Fruit fly (Drosophila melanogaster) whole organism, wandering third instar larva: ENCODE results near the gene mbt.
A peak's percentile ranks its signal among the peaks of the same experiment; 100 is the strongest.

Experiments used
- Abd-B ChIP-seq: fragments of >200 bp; optimal IDR thresholded peaks from 2 replicates; lab custom pipeline; 2017; ENCODE audit warnings: missing biosample characterization, missing genetic modification characterization
- CG32264 ChIP-seq: fragments of 200-800 bp; sonication (Bioruptor generic); optimal IDR thresholded peaks from 2 replicates; lab custom pipeline; 2016; ENCODE audit warnings: missing biosample characterization, missing genetic modification characterization
- CG9705 ChIP-seq: fragments of 200-800 bp; sonication (Bioruptor generic); optimal IDR thresholded peaks from 2 replicates; lab custom pipeline; 2018; ENCODE audit warnings: missing biosample characterization, mild to moderate bottlenecking, missing genetic modification characterization
- CrebA ChIP-seq: fragments of 200-800 bp; sonication (Bioruptor generic); optimal IDR thresholded peaks from 2 replicates; lab custom pipeline; 2016; ENCODE audit warnings: missing biosample characterization, mild to moderate bottlenecking, missing genetic modification characterization, borderline replicate concordance
- Dfd ChIP-seq: fragments of >200 bp; optimal IDR thresholded peaks from 2 replicates; lab custom pipeline; 2017; ENCODE audit warnings: missing biosample characterization, missing genetic modification characterization
- GATAd ChIP-seq: sonication (Bioruptor generic); optimal IDR thresholded peaks from 2 replicates; lab custom pipeline; 2016; ENCODE audit warnings: missing biosample characterization, missing genetic modification characterization
- HLH106 ChIP-seq: fragments of 200-800 bp; optimal IDR thresholded peaks from 3 replicates; lab custom pipeline; 2019; ENCODE audit warnings: missing biosample characterization, mild to moderate bottlenecking, missing genetic modification characterization, moderate library complexity
- Hnf4 ChIP-seq: fragments of 200-800 bp; sonication (Bioruptor generic); optimal IDR thresholded peaks from 2 replicates; lab custom pipeline; 2016; ENCODE audit warnings: missing biosample characterization, mild to moderate bottlenecking, missing genetic modification characterization
- Hr83 ChIP-seq: fragments of 200-300 bp; sonication (Bioruptor generic); optimal IDR thresholded peaks from 2 replicates; lab custom pipeline; 2016; ENCODE audit warnings: missing biosample characterization, mild to moderate bottlenecking, missing genetic modification characterization, moderate library complexity; ENCODE audit not compliant: poor library complexity, severe bottlenecking
- Jra ChIP-seq: sonication (Bioruptor generic); optimal IDR thresholded peaks from 2 replicates; lab custom pipeline; 2016; ENCODE audit warnings: missing biosample characterization, missing genetic modification characterization
- Mio ChIP-seq: sonication (Bioruptor generic); optimal IDR thresholded peaks from 2 replicates; lab custom pipeline; 2016; ENCODE audit warnings: missing biosample characterization, missing genetic modification characterization
- Myc ChIP-seq: fragments of >200 bp; optimal IDR thresholded peaks from 2 replicates; lab custom pipeline; 2017
- N ChIP-seq: fragments of >200 bp; optimal IDR thresholded peaks from 2 replicates; lab custom pipeline; 2018; ENCODE audit warnings: missing biosample characterization, missing external identifiers, missing genetic modification characterization
- OdsH ChIP-seq: fragments of 200-800 bp; sonication (Bioruptor generic); optimal IDR thresholded peaks from 2 replicates; lab custom pipeline; 2016; ENCODE audit warnings: missing biosample characterization, mild to moderate bottlenecking, missing genetic modification characterization
- Rel ChIP-seq, 2 experiments: fragments of 200-800 bp; sonication (Bioruptor generic) in 1 of 2; optimal IDR thresholded peaks; 2 replicates in 1 of 2; 3 replicates in 1 of 2; lab custom pipeline; 2016 to 2019; ENCODE audit warnings: mild to moderate bottlenecking in 2 of 2, missing biosample characterization in 2 of 2, missing genetic modification characterization in 2 of 2, moderate library complexity in 1 of 2
- Sp1 ChIP-seq: fragments of 200-800 bp; sonication (Bioruptor generic); optimal IDR thresholded peaks from 3 replicates; lab custom pipeline; 2019; ENCODE audit warnings: missing biosample characterization, mild to moderate bottlenecking, missing genetic modification characterization, moderate library complexity
- Vsx2 ChIP-seq: fragments of 200-300, 225-300 bp; sonication (Bioruptor generic); optimal IDR thresholded peaks from 2 replicates; lab custom pipeline; 2018; ENCODE audit warnings: missing biosample characterization, missing genetic modification characterization; ENCODE audit not compliant: partially characterized antibody
- br ChIP-seq: fragments of 200-800 bp; sonication (Bioruptor generic); optimal IDR thresholded peaks from 2 replicates; lab custom pipeline; 2016; ENCODE audit warnings: missing biosample characterization, missing genetic modification characterization
- brk ChIP-seq: fragments of 200-800 bp; sonication (Bioruptor generic); optimal IDR thresholded peaks from 2 replicates; lab custom pipeline; 2016; ENCODE audit warnings: missing biosample characterization, mild to moderate bottlenecking, missing genetic modification characterization
- dl ChIP-seq, 2 experiments: fragments of 175-275, 200-275 bp in 1 of 2; fragments of 200-275 bp in 1 of 2; sonication (Bioruptor generic); optimal IDR thresholded peaks; lab custom pipeline; 2018; ENCODE audit warnings: mild to moderate bottlenecking in 2 of 2, missing biosample characterization in 2 of 2, missing genetic modification characterization in 2 of 2, moderate library complexity in 2 of 2; ENCODE audit not compliant: partially characterized antibody in 2 of 2, insufficient read depth in 1 of 2
- dmrt93B ChIP-seq: fragments of 200-800 bp; sonication (Bioruptor generic); optimal IDR thresholded peaks from 2 replicates; lab custom pipeline; 2018; ENCODE audit warnings: missing biosample characterization, mild to moderate bottlenecking, missing genetic modification characterization
- dsf ChIP-seq: sonication (Bioruptor generic); optimal IDR thresholded peaks from 2 replicates; lab custom pipeline; 2016; ENCODE audit warnings: missing biosample characterization, missing genetic modification characterization, borderline replicate concordance
- foxo ChIP-seq, 2 experiments: fragments of 200-800 bp; sonication (Bioruptor generic); optimal IDR thresholded peaks; 2 replicates in 1 of 2; 3 replicates in 1 of 2; lab custom pipeline; 2016 to 2017; ENCODE audit warnings: missing biosample characterization in 2 of 2, missing genetic modification characterization in 2 of 2
- fru ChIP-seq: fragments of 200-800 bp; sonication (Bioruptor generic); optimal IDR thresholded peaks from 3 replicates; lab custom pipeline; 2016; ENCODE audit warnings: missing biosample characterization, mild to moderate bottlenecking, missing genetic modification characterization
- h ChIP-seq: fragments of 200-800 bp; sonication (Bioruptor generic); optimal IDR thresholded peaks from 3 replicates; lab custom pipeline; 2016; ENCODE audit warnings: missing biosample characterization, mild to moderate bottlenecking, missing genetic modification characterization
- lola ChIP-seq: fragments of >200 bp; optimal IDR thresholded peaks from 2 replicates; lab custom pipeline; 2017; ENCODE audit warnings: missing biosample characterization, missing genetic modification characterization
- psq ChIP-seq: fragments of 200-800 bp; sonication (Bioruptor generic); optimal IDR thresholded peaks from 3 replicates; lab custom pipeline; 2017; ENCODE audit warnings: missing biosample characterization, mild to moderate bottlenecking, missing genetic modification characterization, moderate library complexity
- rgr ChIP-seq: fragments of 200-800 bp; sonication (Bioruptor generic); optimal IDR thresholded peaks from 3 replicates; lab custom pipeline; 2016; ENCODE audit warnings: missing biosample characterization, mild to moderate bottlenecking, missing genetic modification characterization
- sage ChIP-seq: fragments of 200-800 bp; sonication (Bioruptor generic); optimal IDR thresholded peaks from 2 replicates; lab custom pipeline; 2016; ENCODE audit warnings: missing biosample characterization, mild to moderate bottlenecking, missing genetic modification characterization
- sv ChIP-seq: fragments of 200-800 bp; sonication (Bioruptor generic); optimal IDR thresholded peaks from 3 replicates; lab custom pipeline; 2016; ENCODE audit warnings: missing biosample characterization, missing genetic modification characterization
- tai ChIP-seq: sonication (Bioruptor generic); optimal IDR thresholded peaks from 2 replicates; lab custom pipeline; 2016; ENCODE audit warnings: missing biosample characterization, missing genetic modification characterization
- usp ChIP-seq: fragments of >200 bp; optimal IDR thresholded peaks from 2 replicates; lab custom pipeline; 2017; ENCODE audit warnings: missing biosample characterization, missing genetic modification characterization
- woc ChIP-seq: sonication (Bioruptor generic); optimal IDR thresholded peaks from 2 replicates; lab custom pipeline; 2016; ENCODE audit warnings: missing biosample characterization, mild to moderate bottlenecking, missing genetic modification characterization

mbt gene

DNA sequence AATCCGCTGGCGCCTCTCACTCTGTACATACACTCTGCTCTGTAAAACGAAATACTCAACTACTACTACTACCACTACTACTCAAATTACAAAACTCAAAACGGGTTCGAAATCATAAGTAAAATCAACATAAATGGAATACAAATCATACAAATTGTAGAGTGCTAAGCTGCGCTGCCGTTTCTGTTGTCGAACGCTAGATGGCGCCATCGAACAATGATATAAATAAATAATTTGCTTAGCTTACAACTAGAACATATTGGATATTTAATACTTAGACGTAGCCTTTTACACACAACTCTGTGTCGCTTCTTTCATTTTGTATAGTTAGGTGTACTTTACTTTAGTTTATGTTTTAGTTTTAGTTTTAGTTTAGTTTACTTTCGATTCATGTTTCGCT, 14.0 kb downstream of the mbt start:
- TF ChIP-seq Vsx2 (GFP tag; lab: Kevin White, UChicago) (no peak), Hr83 (no peak), usp (GFP tag; lab: Kevin White, UChicago) (no peak), Mio (GFP tag; lab: Kevin White, UChicago) (no peak), Hnf4 (no peak), CG32264 (GFP tag; lab: Kevin White, UChicago) (no peak), OdsH (no peak), Dfd (GFP tag; lab: Kevin White, UChicago) (no peak)

DNA sequence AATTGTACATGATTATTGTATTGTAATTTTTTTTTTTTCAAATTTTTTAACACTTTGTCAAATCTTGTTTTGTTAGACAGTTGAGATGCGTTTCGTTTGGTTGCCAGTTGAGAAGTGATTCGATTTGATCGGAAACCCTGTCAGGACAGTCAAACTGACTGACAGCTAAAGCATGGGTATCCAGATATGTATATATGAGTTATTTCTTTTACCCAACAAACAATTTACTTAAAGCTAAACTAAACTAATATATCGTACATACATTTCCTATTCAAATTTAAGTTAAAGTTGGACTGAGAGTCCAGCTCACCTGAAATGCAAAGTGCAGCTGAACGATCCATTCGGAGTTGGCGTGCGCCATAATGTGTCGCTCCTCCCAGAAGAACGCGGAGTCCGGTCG, 21.6 kb downstream of the mbt start, which contains the start of gene CG9777:
Gene CG9777, minus strand, starts transcription at position 101 of the 400 bp plus-strand sequence.
- no peak for TF ChIP-seq dsf (GFP tag; lab: Kevin White, UChicago)

DNA sequence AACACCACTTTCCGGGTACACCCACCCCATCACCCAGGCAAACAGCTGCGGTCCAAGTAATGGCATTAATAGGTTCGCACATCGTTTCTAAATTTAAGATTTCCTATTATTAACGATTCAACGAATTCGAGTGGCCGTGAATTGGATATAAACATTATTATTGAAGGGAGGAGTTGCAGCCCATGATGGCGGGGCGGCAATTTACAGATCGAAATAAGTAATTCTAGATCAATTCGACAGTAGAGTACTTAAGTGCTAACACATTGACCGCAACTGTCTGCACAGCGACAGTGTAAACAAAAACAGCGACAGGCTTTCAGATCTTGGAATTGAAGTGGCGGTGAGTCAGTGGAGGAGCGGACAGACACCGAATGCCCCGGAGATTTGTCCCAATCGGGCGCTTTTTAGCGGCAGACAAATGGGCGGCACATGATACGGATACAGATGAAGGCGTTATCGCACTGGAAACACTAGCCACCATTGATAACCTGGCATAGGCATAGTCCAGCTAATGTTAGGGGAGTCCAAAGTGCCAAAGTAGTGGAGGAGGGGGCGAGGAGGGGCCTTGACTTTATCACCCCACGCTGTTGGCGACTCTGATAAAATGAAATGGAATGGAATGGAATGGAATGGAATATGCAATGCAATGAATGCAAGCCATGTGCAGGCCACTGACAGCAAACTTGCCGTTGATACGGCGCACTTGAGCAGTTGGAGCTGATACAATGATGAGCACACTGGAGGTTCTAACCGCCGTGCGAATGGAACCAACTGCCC, 22.9 kb downstream of the mbt start:
- TF ChIP-seq lola (GFP tag; lab: Kevin White, UChicago) (no peak), brk (GFP tag; lab: Kevin White, UChicago) (no peak), foxo (GFP tag; optimal IDR thresholded peaks at IDR 0.05; lab: Kevin White, UChicago) (no peak), fru (GFP tag; lab: Kevin White, UChicago) (no peak), Sp1 (no peak), Abd-B (GFP tag; lab: Kevin White, UChicago) (no peak), br (GFP tag; lab: Kevin White, UChicago) (no peak), CG32264 (GFP tag; lab: Kevin White, UChicago) (no peak), dl (GFP tag; optimal IDR thresholded peaks at IDR 0.05; lab: Kevin White, UChicago; ENCODE audit: insufficient read depth in 1 of 2, partially characterized antibody in 2 of 2) (no peak), CrebA (no peak), Hnf4 (no peak), Vsx2 (GFP tag; lab: Kevin White, UChicago) (no peak)

- no peak for TF ChIP-seq Mio (GFP tag; lab: Kevin White, UChicago)
- TF ChIP-seq Hr83, result peak; percentile 56
- TF ChIP-seq Rel (GFP tag; optimal IDR thresholded peaks at IDR 0.05; lab: Kevin White, UChicago), result no peak
- TF ChIP-seq Rel (tag; optimal IDR thresholded peaks at IDR 0.05; lab: Kevin White, UChicago), result peak; percentile 26
- peak; percentile 84 for TF ChIP-seq N (GFP tag; lab: Kevin White, UChicago)
- no peak for TF ChIP-seq tai
- TF ChIP-seq usp (GFP tag; lab: Kevin White, UChicago), result no peak
- peak; percentile 7 for TF ChIP-seq Abd-B (GFP tag; lab: Kevin White, UChicago)
- TF ChIP-seq Dfd (GFP tag; lab: Kevin White, UChicago), result peak; percentile 78
Measured at dm6 chrX:16637106-16637590, 26.7 kb downstream of the mbt start, which contains the start of gene Rok. Gene Rok, minus strand, starts transcription at chrX:16637414.

- peak; percentile 76 for TF ChIP-seq br (GFP tag; lab: Kevin White, UChicago)
- peak; percentile 61 for TF ChIP-seq dsf (GFP tag; lab: Kevin White, UChicago)
- no peak for TF ChIP-seq Mio (GFP tag; lab: Kevin White, UChicago)
- no peak for TF ChIP-seq usp (GFP tag; lab: Kevin White, UChicago)
- TF ChIP-seq psq (GFP tag; lab: Kevin White, UChicago), result no peak
- TF ChIP-seq Vsx2 (GFP tag; lab: Kevin White, UChicago), result no peak
- peak; percentile 34 for TF ChIP-seq Hnf4
- TF ChIP-seq Myc (lab: Kevin White, UChicago), result no peak
- TF ChIP-seq foxo (GFP tag; optimal IDR thresholded peaks at IDR 0.05; lab: Kevin White, UChicago), result peak in 1 of 2 experiments; percentile 61
- peak; percentile 16 for TF ChIP-seq GATAd (GFP tag; lab: Kevin White, UChicago)
- TF ChIP-seq Sp1, result peak; percentile 89
- peak; percentile 80 for TF ChIP-seq dmrt93B
- TF ChIP-seq CG9705 (GFP tag; lab: Kevin White, UChicago), result peak; percentile 88
- no peak for TF ChIP-seq woc (GFP tag; lab: Kevin White, UChicago)
- TF ChIP-seq N (GFP tag; lab: Kevin White, UChicago), result no peak
- TF ChIP-seq Rel (GFP tag; optimal IDR thresholded peaks at IDR 0.05; lab: Kevin White, UChicago), result no peak
- peak; percentile 63 for TF ChIP-seq Rel (tag; optimal IDR thresholded peaks at IDR 0.05; lab: Kevin White, UChicago)
- peak; percentile 80 for TF ChIP-seq rgr
- peak; percentile 59 for TF ChIP-seq HLH106 (tag; lab: Kevin White, UChicago)
- TF ChIP-seq brk (GFP tag; lab: Kevin White, UChicago), result no peak
- peak; percentile 58 for TF ChIP-seq h (GFP tag; lab: Kevin White, UChicago)
- TF ChIP-seq fru (GFP tag; lab: Kevin White, UChicago), result peak; percentile 52
- TF ChIP-seq Hr83, result peak; percentile 80
- TF ChIP-seq Jra (GFP tag; lab: Kevin White, UChicago), result peak; percentile 28
- peak; percentile 45 for TF ChIP-seq sv (GFP tag; lab: Kevin White, UChicago)
- TF ChIP-seq tai, result no peak
- peak; percentile 20 for TF ChIP-seq sage
- no peak for TF ChIP-seq lola (GFP tag; lab: Kevin White, UChicago)
- no peak for TF ChIP-seq dl (GFP tag; optimal IDR thresholded peaks at IDR 0.05; lab: Kevin White, UChicago; ENCODE audit: insufficient read depth in 1 of 2, partially characterized antibody in 2 of 2)
- TF ChIP-seq OdsH, result peak; percentile 16
Measured at dm6 chrX:16637594-16638485, 27.4 kb downstream of the mbt start, which contains the start of gene RpS19a. Gene RpS19a, plus strand, starts transcription at chrX:16637894.
